Fruit fly (Drosophila melanogaster) whole organism: ENCODE measurements around the gene Icmt.

Source experiments
- CG8478 ChIP-seq: fragments of >200 bp; optimal IDR thresholded peaks from 2 replicates; lab custom pipeline; 2018; ENCODE audit warnings: inconsistent platforms
- Dll ChIP-seq: fragments of >200 bp; optimal IDR thresholded peaks from 2 replicates; lab custom pipeline; 2017
- EcR ChIP-seq, 2 experiments: fragments of >200 bp; optimal IDR thresholded peaks; 2 replicates each; lab custom pipeline; 2017; ENCODE audit warnings: missing biosample characterization in 2 of 2, missing genetic modification characterization in 2 of 2, missing genetic modification reagents in 2 of 2
- pan ChIP-seq: fragments of >200 bp; optimal IDR thresholded peaks from 2 replicates; lab custom pipeline; 2017
- psq ChIP-seq: fragments of >200 bp; optimal IDR thresholded peaks from 2 replicates; lab custom pipeline; 2017
- usp ChIP-seq: fragments of >200 bp; optimal IDR thresholded peaks from 2 replicates; lab custom pipeline; 2017; ENCODE audit warnings: missing biosample characterization, missing genetic modification characterization, mixed read lengths

DNA sequence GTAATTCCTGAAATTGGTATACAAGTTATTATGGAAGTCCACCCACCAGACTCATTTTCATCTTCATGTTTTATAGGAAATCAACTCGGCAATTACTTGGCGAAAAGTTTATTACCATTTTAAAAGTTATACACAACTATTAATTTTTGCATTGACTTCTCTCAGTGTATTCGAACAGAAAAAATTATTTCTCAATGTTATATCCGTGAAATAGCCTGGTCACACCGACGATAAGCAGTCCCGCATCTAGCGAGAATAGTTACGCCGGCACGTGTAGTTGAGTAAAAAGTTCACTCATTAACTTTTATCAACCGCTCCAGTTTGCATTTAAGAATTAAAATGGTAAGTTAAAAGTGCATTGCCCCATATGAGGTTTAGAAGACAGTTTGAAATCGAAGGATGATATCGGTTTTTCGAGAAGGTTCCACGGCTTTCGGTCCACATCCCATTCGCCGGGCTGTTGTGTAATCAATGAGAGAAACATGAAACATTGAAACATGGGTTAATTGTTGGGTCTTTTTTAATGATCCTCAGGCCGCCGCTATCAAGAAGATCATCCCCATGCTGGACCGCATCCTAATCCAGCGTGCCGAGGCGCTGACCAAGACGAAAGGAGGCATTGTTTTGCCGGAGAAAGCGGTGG is 2.1 kb upstream of the Icmt start, which contains the start of gene CG11267:
- TF ChIP-seq psq (lab: Kevin White, UChicago): no peak
- no peak for TF ChIP-seq pan (lab: Kevin White, UChicago)
- TF ChIP-seq usp: no peak
- no peak for TF ChIP-seq CG8478 (lab: Kevin White, UChicago)
- no peak for TF ChIP-seq EcR (GFP tag; optimal IDR thresholded peaks at IDR 0.05; lab: Kevin White, UChicago)
- TF ChIP-seq Dll (lab: Kevin White, UChicago): no peak
